Worm (Caenorhabditis elegans) whole organism, dauer: ENCODE data around the gene C14H10.2.

Source experiments
- unc-62 ChIP-seq: sonication (generic microtip); optimal IDR thresholded peaks from 2 replicates; lab custom pipeline; 2017; ENCODE audit warnings: missing biosample characterization, missing genetic modification reagents, missing genetic modification characterization

The C14H10.2 gene

DNA sequence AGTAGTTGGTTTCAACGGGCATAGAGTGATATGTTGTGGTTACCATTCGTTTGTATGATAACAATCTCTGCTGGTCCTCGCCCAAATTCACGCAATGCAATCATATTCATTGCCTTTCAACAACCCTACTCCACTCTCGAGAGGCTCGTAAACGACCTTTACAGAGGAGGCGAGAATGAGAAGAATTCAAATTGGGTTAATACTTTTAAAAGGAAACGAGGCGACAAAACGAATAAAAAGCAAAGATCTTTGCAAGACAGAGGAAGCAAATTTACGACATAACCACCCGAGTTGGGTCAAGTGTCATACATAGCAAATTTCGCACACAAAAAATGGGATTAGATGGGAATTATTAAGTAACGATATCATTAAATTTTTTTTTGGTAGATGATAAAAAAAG is 20.3 kb downstream of the C14H10.2 start:
- TF ChIP-seq unc-62, result no peak

DNA sequence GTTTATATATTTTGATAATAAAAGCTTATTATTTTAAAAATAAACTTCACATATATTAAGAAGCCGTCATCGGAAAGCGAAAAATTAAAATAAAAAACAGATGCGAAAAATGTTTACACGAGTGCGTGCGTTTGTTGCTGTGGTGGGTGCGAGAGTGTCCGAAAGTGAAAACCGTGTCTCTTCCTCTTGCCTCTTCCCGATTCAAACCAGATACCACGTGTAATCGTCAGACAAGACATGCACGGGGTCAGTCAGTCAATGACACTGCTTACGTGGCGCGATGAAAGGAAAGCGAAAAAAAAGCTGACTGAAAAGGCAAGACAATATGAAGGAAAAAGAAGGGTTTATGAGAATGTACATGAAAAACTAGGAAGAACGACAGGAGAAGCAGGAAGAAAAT is 21.8 kb downstream of the C14H10.2 start:
- no peak for TF ChIP-seq unc-62

DNA sequence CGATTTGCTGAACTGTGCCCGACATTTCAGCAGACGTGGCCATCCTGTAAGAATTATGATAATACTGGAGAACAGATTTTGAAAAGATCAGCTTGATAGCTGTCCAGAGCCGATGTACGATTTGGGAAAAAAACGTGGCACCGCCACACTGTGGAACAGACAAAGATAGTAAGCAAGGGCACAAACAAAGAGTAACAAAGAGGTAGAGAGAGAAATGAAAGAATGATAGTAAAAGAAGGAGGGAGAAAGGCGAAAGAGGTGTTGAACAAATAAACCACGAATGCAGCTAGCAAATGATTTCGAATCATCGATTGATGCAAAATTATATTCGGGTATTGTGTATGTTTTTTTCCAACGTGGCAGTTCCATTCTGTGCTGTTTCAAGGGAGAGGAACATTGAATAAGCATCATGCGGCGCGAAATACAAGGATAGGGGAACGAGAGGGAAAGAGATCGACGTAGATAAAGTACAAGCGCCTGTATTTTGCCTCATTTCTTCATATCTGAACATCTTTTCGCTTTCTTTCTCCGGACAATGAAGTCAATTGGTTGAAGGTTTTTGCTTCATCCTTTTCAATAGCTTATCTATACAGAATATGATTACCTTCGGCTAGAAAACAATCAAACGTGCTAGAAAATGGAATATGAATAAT is 24.5 kb downstream of the C14H10.2 start, which contains the start of gene C14H10.3:
Gene C14H10.3 (minus strand): TSS at position 44 of the 653 bp plus-strand sequence.
- TF ChIP-seq unc-62, result no peak

DNA sequence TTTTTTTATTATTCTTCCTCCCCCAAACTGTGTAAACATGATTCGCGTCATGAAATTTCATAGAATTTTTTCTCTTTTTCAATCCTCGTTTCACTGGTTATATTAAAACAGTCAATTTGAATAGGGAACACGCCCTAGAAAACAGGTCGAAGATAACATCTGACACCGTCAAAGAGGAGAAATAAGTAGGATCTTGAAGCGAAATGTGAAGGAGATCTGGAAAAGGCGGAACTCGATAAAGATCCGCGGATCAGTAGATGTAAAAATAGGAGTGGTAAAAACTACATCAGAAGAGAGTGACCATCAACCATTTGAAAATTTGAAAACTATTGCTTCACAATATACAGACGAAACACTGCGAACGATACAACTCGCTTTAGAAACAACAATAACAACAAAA is 25.5 kb downstream of the C14H10.2 start:
- TF ChIP-seq unc-62, result no peak

DNA sequence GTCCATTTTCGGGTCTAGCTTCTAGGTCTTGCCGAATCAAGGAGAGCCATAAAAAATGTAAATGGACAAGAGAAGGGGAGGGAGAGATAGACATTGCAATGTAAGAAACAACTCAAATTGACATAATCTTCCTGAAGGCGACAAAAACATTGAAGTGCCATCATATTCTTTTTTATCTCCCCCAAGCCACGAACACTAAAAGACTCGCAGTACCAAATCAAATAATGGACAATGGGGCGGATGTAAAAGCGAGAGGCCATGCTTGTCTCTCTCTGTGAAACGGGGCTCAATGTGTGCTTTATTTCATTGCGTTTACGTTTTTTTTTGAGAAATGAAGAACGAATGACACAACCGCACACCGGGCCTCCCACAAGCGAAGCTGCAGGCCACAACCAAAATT is 26.8 kb downstream of the C14H10.2 start:
- no peak for TF ChIP-seq unc-62

DNA sequence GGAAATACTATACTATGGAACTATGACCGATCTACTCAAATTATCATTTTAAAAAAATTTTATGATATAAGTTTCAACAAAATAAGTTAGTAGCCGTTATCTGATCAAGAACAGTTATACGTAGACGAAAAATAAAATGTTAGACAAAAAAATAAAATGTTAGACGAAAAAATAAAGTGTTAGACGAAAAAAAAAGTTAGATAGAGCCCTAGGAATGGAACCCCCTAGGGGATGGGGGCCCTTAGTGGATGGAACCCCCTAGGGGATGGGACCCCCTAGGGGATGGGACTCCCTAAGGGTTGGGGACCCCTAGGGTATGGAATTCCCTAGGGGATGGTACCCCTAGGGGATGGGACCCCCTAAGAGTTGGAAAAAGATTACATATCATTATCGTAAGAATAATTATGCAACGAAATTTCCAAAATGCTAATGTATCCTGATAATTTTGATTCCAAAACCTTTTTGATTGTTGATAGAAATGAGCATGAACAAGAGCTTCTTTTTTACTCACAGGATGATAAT is 33.4 kb downstream of the C14H10.2 start:
- TF ChIP-seq unc-62, result no peak

DNA sequence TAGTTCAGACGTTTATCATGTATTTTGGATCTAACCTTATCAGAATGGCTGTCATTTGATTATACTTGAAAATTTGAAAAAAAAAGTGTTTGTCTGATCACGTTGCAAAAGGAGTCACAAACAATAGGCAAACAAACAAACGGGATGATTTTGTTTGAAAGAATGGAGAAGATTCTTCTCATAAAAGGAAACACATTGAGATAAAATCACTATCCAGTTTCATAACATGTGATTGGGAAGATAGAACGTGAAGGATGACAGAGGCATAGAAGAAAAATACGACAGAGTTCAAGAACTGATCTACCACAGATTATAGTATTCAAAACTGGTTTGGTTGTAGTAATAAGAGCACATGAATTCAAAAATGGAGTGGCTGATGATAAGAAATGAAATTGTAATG is 33.9 kb downstream of the C14H10.2 start, which contains the start of gene F44A6.5:
Gene F44A6.5 (minus strand): TSS at position 151 of the 400 bp plus-strand sequence.
- TF ChIP-seq unc-62, result no peak

DNA sequence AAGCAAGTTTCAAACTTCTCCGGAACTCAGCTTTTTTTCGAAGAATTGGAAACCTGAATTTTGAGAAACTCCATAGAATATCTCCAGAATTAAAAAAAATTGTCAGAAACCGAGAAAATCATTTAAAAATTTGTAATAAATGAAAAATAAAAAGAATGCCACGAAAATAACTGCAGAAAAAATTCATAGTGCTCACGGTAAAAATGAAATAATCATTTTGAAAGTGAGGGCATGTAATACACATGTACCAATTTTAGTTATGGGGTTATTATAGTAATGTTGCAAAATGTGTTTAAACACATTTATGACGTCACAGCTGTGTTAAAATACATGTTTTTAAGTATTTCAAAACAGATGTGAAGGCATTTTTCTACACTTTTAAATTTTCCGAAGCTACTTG is 35.8 kb downstream of the C14H10.2 start:
- TF ChIP-seq unc-62, result no peak

DNA sequence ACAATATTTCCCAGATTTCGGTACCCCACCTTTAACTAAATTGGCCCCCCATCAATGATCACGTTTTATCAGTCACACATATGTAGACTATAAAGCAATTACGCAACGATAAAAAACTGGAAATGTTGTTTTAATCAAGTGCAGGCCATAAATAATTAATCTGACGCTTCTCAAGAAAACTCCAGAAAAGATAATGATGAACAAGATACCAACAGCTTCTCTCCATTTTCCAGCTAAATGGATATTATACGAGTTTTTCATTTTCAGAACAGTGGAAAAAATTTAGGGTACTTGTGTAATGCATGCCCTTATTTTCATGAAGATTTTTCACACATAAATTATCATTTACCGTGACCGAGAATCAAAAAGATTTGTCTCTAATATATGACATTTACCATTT is 36.3 kb downstream of the C14H10.2 start:
- TF ChIP-seq unc-62, result no peak

DNA sequence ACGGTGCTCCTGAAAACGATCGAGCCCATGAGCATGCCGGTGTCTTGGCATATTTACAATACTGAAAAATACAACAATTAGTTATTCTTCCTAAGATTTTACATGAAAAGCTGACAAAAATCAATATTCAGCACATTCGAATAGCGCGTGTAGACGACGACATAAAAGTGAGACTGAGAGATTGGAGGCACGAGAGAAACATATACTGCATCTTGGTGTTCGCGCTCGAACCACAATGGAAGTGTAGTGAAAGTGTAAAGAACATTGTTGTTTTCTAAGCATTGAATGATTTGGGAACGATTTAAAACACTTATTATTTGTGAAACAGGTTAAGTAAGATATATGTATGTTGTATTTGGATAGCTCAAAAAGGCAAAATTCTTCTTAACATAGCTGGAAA is 37.3 kb downstream of the C14H10.2 start, which contains the start of gene F44A6.4:
Gene F44A6.4 (minus strand): TSS at position 67 of the 400 bp plus-strand sequence.
- no peak for TF ChIP-seq unc-62

DNA sequence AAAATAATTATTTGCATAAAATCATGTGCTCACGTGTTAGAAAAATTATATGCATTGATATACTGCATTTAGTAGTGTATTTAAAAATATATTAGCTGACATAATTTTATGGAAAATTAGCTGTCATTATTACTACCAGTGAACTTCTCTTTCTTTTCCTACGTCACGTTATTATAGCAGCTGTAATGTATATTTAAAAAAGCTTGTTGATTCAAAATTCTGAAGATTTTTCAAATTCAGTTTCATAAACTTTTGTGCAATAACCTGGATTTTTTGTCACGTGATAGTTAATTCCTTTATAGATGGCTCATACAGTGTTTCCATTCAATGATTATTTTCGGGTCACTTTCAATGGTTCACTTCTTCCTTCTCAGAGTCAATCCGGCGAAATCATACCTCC is 40.2 kb downstream of the C14H10.2 start, which contains the start of gene F44A6.3:
Gene F44A6.3 (plus strand): TSS at position 301 of the 400 bp plus-strand sequence.
- TF ChIP-seq unc-62, result no peak

DNA sequence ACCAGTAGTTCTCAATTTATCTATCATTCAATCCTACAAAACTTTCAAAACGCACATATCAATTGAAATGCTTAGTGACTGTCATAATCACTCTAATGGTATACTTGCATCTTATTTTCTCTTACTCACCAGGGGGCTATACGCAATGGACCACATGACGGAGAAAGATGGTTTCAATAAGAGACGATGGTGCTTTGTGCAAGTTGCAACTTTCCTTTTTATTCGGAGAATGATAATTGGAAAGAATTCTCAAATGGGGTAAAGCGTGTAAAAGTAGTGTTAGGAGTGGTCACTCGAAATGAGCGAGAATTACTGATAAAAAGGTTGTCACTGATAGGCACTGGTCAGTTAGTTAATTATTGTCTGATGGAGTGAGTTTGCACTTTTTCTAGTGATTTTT is 44.2 kb downstream of the C14H10.2 start:
- no peak for TF ChIP-seq unc-62

DNA sequence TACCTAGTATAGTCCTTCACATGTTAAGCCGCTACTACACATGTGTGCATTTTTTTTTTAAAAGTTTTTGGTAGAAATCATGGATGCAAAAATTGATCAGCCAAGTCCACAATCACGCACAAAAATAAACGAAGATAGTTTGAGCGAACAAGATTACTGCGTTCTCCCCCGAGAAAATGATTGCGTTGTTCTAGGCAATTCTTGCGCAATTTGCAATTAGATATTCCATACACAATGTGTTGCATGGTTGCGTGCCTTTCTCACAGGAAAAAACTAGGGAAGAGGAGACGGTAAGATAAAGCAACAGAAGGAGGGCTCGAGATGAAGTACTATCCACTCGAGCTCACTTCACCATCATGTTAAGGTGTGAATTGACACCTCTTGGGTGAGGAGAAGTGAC is 46.7 kb downstream of the C14H10.2 start:
- no peak for TF ChIP-seq unc-62

DNA sequence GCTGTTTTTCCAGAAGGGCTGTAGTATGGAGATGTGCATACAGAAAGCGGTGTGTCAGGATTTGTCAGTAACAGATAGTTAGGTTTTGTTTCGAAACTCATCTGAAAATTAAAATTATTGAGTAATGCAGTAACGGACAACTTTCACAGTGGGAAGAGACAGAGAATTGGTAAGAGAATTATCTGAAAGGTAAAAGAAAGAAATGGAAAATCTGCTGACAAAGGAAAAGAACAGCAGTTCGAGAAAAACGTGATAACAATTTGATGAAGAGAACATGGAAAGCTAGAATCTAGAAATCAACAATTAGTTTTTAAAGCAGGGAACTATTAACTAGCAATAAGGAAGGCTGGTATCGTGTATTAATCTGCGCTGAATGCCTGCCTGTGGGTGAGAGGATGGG is 47.4 kb downstream of the C14H10.2 start, which contains the start of gene sex-1:
Gene sex-1 (minus strand): TSS at position 101 of the 400 bp plus-strand sequence.
- no peak for TF ChIP-seq unc-62

DNA sequence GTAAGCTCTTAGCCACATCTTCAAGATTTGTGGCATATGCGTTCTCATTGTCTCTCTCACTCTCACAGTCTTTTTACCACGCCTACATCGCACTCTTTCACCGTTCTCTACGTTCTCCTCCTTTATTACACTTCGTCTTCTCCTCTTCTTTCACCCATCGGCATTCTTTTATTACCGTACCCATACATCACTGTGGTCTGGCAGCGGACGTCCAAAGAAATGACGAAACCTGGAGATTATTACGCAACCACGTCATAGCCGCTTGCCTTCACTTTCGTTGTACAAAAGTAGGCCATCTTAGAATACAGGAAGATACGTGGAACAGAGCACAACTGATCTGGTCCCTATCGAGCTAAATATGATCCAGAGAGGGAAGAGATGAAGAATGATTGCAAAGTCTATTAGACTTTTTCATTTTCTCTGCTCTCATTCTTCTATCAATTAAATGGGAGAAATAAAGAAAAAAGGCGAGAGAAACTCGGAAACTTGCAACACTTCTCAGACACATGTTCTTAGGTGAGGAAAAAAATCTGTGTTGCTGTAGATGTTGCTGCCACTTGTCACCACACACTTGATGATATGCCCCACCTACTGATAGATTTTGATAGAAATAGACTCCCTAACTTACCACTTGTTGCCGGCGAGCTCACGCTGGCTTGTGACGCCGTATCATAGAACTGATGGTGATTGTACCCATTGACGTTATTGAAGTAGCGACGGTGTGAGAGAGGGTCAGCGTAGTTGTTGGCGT is 48.2 kb downstream of the C14H10.2 start:
- no peak for TF ChIP-seq unc-62

DNA sequence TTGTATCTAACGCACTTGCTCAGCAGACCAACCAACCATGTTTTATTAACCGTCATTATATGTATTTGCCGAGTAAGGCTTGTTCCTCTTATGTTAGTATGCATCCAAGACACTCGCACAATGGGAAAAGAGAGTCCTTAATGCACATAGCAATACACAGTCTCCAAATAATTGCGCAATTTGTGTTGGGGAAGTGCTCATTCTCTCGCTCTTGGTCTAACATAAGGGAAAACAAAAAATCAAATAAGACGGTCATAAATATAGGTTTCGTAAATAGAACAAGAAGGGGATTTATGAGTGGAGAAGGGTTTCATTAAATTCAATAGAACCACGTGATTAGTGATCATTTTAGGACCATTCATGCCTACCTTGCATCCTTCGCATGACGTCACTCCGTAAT is 49.2 kb downstream of the C14H10.2 start:
- no peak for TF ChIP-seq unc-62

DNA sequence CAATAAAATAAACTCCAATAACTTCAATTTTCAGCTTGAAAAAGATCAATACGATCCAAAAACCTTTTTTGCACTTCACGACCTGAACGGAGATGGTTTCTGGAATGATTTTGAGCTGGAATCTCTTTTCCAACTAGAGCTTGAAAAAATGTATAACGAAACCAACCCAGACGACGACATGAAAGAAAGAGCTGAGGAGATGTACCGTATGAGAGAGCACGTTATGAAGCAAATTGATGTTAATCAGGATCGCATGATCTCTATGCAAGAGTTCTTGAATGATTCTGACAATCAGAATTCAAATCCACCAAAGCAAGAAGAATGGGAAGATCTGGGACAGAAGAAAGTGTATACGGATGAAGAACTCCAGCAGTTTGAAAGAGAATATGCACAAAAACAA is 53.5 kb downstream of the C14H10.2 start:
- TF ChIP-seq unc-62, result no peak
